Fruit fly (Drosophila melanogaster): ENCODE results near the gene CG1785.
A peak's percentile ranks its signal among the peaks of the same experiment; 100 is the strongest.

The CG1785 gene

dm6 chrX:8709234-8709843, 5.4 kb upstream of the CG1785 start, which contains the start of gene Hexo2 (continued):
- TF ChIP-seq GATAd (GFP tag; optimal IDR thresholded peaks at IDR 0.05) (peak; percentile 84), CG9705 (GFP tag; optimal IDR thresholded peaks at IDR 0.05) (peak; percentile 90), Hnf4 (GFP tag; optimal IDR thresholded peaks at IDR 0.05) (peak; percentile 97), rgr (GFP tag; optimal IDR thresholded peaks at IDR 0.05) (peak; percentile 95), Hr78 (GFP tag; optimal IDR thresholded peaks at IDR 0.05) (no peak), N (GFP tag; optimal IDR thresholded peaks at IDR 0.05) (no peak), Myc (optimal IDR thresholded peaks at IDR 0.05) (no peak), jim (GFP tag; optimal IDR thresholded peaks at IDR 0.05) (no peak), Dfd (GFP tag; optimal IDR thresholded peaks at IDR 0.05) (no peak)

DNA sequence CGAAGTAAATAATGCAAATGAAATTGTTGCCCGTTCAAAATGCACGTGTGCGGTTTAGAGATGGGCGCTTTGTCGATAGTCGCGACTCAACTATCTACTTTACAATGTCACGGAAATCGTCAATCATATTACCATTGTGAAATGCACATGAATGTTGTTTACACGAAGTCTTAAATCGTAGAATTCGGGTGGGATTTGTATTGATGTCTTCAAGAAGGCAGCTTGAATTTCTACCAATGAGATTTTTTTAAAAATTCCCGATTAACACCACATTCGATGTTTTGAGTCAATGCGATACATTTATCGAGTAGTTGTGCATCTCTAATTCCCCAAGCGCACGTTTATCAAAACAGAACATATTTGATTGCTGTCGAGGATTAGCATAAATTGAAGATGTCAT, 5.5 kb downstream of the CG1785 start, which contains the start of gene CG1789:
CG1789 (plus strand) TSS at position 308 of the 400 bp plus-strand sequence.
- TF ChIP-seq GATAd (GFP tag; optimal IDR thresholded peaks at IDR 0.05) (no peak), Hnf4 (GFP tag; optimal IDR thresholded peaks at IDR 0.05) (no peak), N (GFP tag; optimal IDR thresholded peaks at IDR 0.05) (no peak), Rel (GFP tag; optimal IDR thresholded peaks at IDR 0.05) (no peak), Rel (tag; optimal IDR thresholded peaks at IDR 0.05) (no peak), Sp1 (GFP tag; optimal IDR thresholded peaks at IDR 0.05) (peak; percentile 36), OdsH (GFP tag; optimal IDR thresholded peaks at IDR 0.05) (no peak), HLH106 (tag; optimal IDR thresholded peaks at IDR 0.05) (peak; percentile 17), ey (GFP tag; optimal IDR thresholded peaks at IDR 0.05) (peak; percentile 6), jim (GFP tag; optimal IDR thresholded peaks at IDR 0.05) (no peak), fru (GFP tag; optimal IDR thresholded peaks at IDR 0.05) (peak; percentile 45), Hr78 (GFP tag; optimal IDR thresholded peaks at IDR 0.05) (no peak), usp (GFP tag; optimal IDR thresholded peaks at IDR 0.05) (no peak), dsf (GFP tag; optimal IDR thresholded peaks at IDR 0.05; ENCODE audit: borderline replicate concordance) (no peak), sage (GFP tag; optimal IDR thresholded peaks at IDR 0.05) (no peak), rgr (GFP tag; optimal IDR thresholded peaks at IDR 0.05) (peak; percentile 36), dmrt93B (GFP tag; optimal IDR thresholded peaks at IDR 0.05) (no peak), tai (GFP tag; optimal IDR thresholded peaks at IDR 0.05) (no peak), sv (GFP tag; optimal IDR thresholded peaks at IDR 0.05) (no peak), Vsx2 (GFP tag; optimal IDR thresholded peaks at IDR 0.05; ENCODE audit: partially characterized antibody) (no peak), br (GFP tag; optimal IDR thresholded peaks at IDR 0.05) (no peak), Jra (GFP tag; optimal IDR thresholded peaks at IDR 0.05) (no peak), pan (optimal IDR thresholded peaks at IDR 0.05) (no peak), psq (GFP tag; optimal IDR thresholded peaks at IDR 0.05) (no peak), dl (GFP tag; optimal IDR thresholded peaks at IDR 0.05; ENCODE audit: insufficient read depth in 1 of 2, partially characterized antibody in 2 of 2) (no peak), brk (GFP tag; optimal IDR thresholded peaks at IDR 0.05) (no peak), Dfd (GFP tag; optimal IDR thresholded peaks at IDR 0.05) (no peak), Dif (GFP tag; optimal IDR thresholded peaks at IDR 0.05; ENCODE audit: partially characterized antibody) (no peak), CrebA (GFP tag; optimal IDR thresholded peaks at IDR 0.05; ENCODE audit: borderline replicate concordance) (no peak), CG9705 (GFP tag; optimal IDR thresholded peaks at IDR 0.05) (no peak), h (GFP tag; optimal IDR thresholded peaks at IDR 0.05) (no peak), Hr83 (GFP tag; optimal IDR thresholded peaks at IDR 0.05; ENCODE audit: poor library complexity, severe bottlenecking) (no peak), lola (GFP tag; optimal IDR thresholded peaks at IDR 0.05) (no peak), CG32264 (GFP tag; optimal IDR thresholded peaks at IDR 0.05) (no peak), woc (GFP tag; optimal IDR thresholded peaks at IDR 0.05) (peak; percentile 5), Mio (GFP tag; optimal IDR thresholded peaks at IDR 0.05) (no peak), Abd-B (GFP tag; optimal IDR thresholded peaks at IDR 0.05) (no peak), foxo (GFP tag; optimal IDR thresholded peaks at IDR 0.05) (peak in 1 of 2 experiments; percentile 30), Myc (optimal IDR thresholded peaks at IDR 0.05) (peak; percentile 36)

Measured in whole organism, wandering third instar larva.